Fruit fly (Drosophila melanogaster): ENCODE measurements around the gene CG8607.

DNA sequence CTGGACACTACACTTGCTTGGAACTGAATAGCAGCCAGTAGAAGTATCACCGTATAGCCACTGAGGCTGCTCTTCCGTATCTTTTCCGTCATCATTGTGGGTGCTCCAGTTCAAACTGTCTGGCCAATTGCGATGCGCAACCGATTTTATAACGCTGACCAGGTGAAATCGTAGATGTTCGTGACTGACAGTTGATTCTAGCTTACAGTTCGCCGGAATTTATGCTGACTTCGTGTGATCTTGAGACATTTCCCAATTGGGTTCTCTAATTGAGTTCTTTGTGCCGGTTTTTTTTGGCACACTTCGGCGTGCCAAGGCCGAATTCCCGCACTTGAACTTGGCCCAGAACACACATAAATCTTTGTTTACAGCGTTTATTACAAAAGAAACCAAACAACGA is 27.1 kb downstream of the CG8607 start, which contains the start of gene CG14834:
- TF ChIP-seq CG10979 (tag; optimal IDR thresholded peaks at IDR 0.05) (no peak), unpg (GFP tag; optimal IDR thresholded peaks at IDR 0.05) (no peak), tio (GFP tag; optimal IDR thresholded peaks at IDR 0.05) (no peak), so (GFP tag; IDR thresholded peaks at IDR 0.05) (no peak), grn (GFP tag; optimal IDR thresholded peaks at IDR 0.05) (no peak), CG6272 (GFP tag; IDR thresholded peaks at IDR 0.05) (no peak), CG7987 (GFP tag; optimal IDR thresholded peaks at IDR 0.05) (no peak), Dfd (GFP tag; optimal IDR thresholded peaks at IDR 0.05) (no peak), CG1792 (GFP tag; optimal IDR thresholded peaks at IDR 0.05) (no peak), Jarid2 (GFP tag; optimal IDR thresholded peaks at IDR 0.05) (no peak), CG7271 (tag; optimal IDR thresholded peaks at IDR 0.05) (no peak), CG10431 (GFP tag; optimal IDR thresholded peaks at IDR 0.05) (no peak)
